Worm (Caenorhabditis elegans) whole organism, L4 larva: ENCODE results near the gene laat-1.

ENCODE experiments used
- F10B5.3 ChIP-seq: sonication (generic microtip); optimal IDR thresholded peaks from 2 replicates; lab custom pipeline; 2016; ENCODE audit warnings: mild to moderate bottlenecking, missing genetic modification characterization, missing compliant biosample characterization
- F26F4.8 ChIP-seq: fragments of 200-800 bp; sonication (Bioruptor generic); conservative IDR thresholded peaks from 2 replicates; pipeline ENCODE4 v1.3.6; 2022; ENCODE audit warnings: missing genetic modification characterization, missing compliant biosample characterization
- F37D6.2 ChIP-seq: sonication (generic microtip); optimal IDR thresholded peaks from 2 replicates; lab custom pipeline; 2016; ENCODE audit warnings: mild to moderate bottlenecking, missing genetic modification characterization, missing compliant biosample characterization
- F44E2.7 ChIP-seq: fragments of 200-800 bp; sonication (Bioruptor generic); IDR thresholded peaks from 2 replicates; pipeline ENCODE4 v2.1.2; 2022; ENCODE audit warnings: missing genetic modification characterization, missing compliant biosample characterization
- F49E8.2 ChIP-seq: sonication (generic microtip); optimal IDR thresholded peaks from 2 replicates; lab custom pipeline; 2016; ENCODE audit warnings: missing compliant biosample characterization, mild to moderate bottlenecking, missing genetic modification characterization, borderline replicate concordance
- R02D3.7 ChIP-seq: fragments of 150-350 bp; sonication (generic microtip); optimal IDR thresholded peaks from 3 replicates; lab custom pipeline; 2014; ENCODE audit warnings: missing biosample characterization, missing genetic modification characterization
- T20F7.1 ChIP-seq: fragments of 200-800 bp; sonication (Bioruptor generic); optimal IDR thresholded peaks from 2 replicates; lab custom pipeline; 2018; ENCODE audit warnings: mild to moderate bottlenecking, missing genetic modification characterization, missing compliant biosample characterization
- Y105C5A.15 ChIP-seq: fragments of 200-800 bp; sonication (Bioruptor generic); IDR thresholded peaks from 2 replicates; pipeline ENCODE4 v1.3.6; 2022; ENCODE audit warnings: missing genetic modification characterization, missing compliant biosample characterization
- Y5F2A.4 ChIP-seq: fragments of 200-800 bp; sonication (Bioruptor generic); optimal IDR thresholded peaks from 2 replicates; lab custom pipeline; 2018; ENCODE audit warnings: mild to moderate bottlenecking, missing genetic modification characterization, missing compliant biosample characterization
- ZK337.2 ChIP-seq: fragments of 200-800 bp; sonication (Bioruptor generic); IDR thresholded peaks from 2 replicates; pipeline ENCODE4 v1.3.6; 2022; ENCODE audit warnings: missing genetic modification reagents, missing genetic modification characterization, missing compliant biosample characterization
- aha-1 ChIP-seq: fragments of 150-350 bp; peaks from one replicate; lab custom pipeline; 2014; ENCODE audit warnings: missing biosample characterization, missing genetic modification characterization
- aly-2 ChIP-seq: sonication (generic microtip); optimal IDR thresholded peaks from 2 replicates; lab custom pipeline; 2018; ENCODE audit warnings: missing biosample characterization, missing genetic modification characterization
- arid-1 ChIP-seq: fragments of 200-800 bp; sonication (Bioruptor generic); conservative IDR thresholded peaks from 2 replicates; pipeline ENCODE4 v1.3.6; 2022; ENCODE audit warnings: missing genetic modification reagents, missing genetic modification characterization, missing compliant biosample characterization
- attf-4 ChIP-seq: sonication (generic microtip); optimal IDR thresholded peaks from 3 replicates; lab custom pipeline; 2017; ENCODE audit warnings: missing biosample characterization, missing genetic modification characterization
- ceh-20 ChIP-seq: fragments of 200-800 bp; sonication (Bioruptor generic); IDR thresholded peaks from 2 replicates; pipeline ENCODE4 v1.3.6; 2022; ENCODE audit warnings: missing genetic modification reagents, missing genetic modification characterization, missing compliant biosample characterization
- ceh-28 ChIP-seq: fragments of 150-350 bp; optimal IDR thresholded peaks from 2 replicates; lab custom pipeline; 2014; ENCODE audit warnings: missing biosample characterization, missing genetic modification reagents, missing genetic modification characterization
- daf-19 ChIP-seq: fragments of 200-800 bp; sonication (Bioruptor generic); conservative IDR thresholded peaks from 2 replicates; pipeline ENCODE4 v1.3.6; 2022; ENCODE audit warnings: missing genetic modification characterization, missing compliant biosample characterization
- daf-8 ChIP-seq: fragments of 200-800 bp; sonication (Bioruptor generic); IDR thresholded peaks from 2 replicates; pipeline ENCODE4 v1.3.6; 2022; ENCODE audit warnings: missing genetic modification characterization, missing compliant biosample characterization
- duxl-1 ChIP-seq: sonication (generic microtip); optimal IDR thresholded peaks from 2 replicates; lab custom pipeline; 2016; ENCODE audit warnings: mild to moderate bottlenecking, missing genetic modification characterization, moderate library complexity, missing compliant biosample characterization; ENCODE audit not compliant: poor library complexity
- egl-43 ChIP-seq: fragments of 200-800 bp; sonication (Bioruptor generic); IDR thresholded peaks from 2 replicates; pipeline ENCODE4 v1.3.6; 2022; ENCODE audit warnings: missing genetic modification reagents, missing genetic modification characterization, missing compliant biosample characterization
- fkh-10 ChIP-seq: fragments of 150-350 bp; optimal IDR thresholded peaks from 2 replicates; lab custom pipeline; 2014; ENCODE audit warnings: missing biosample characterization, missing genetic modification reagents, missing genetic modification characterization
- fos-1 ChIP-seq: fragments of 150-350 bp; optimal IDR thresholded peaks from 2 replicates; lab custom pipeline; 2014; ENCODE audit warnings: missing biosample characterization, missing genetic modification characterization
- gei-8 ChIP-seq: fragments of 200-800 bp; sonication (Bioruptor generic); optimal IDR thresholded peaks from 2 replicates; lab custom pipeline; 2018; ENCODE audit warnings: mild to moderate bottlenecking, missing genetic modification characterization, missing compliant biosample characterization
- jun-1 ChIP-seq: fragments of 150-350 bp; optimal IDR thresholded peaks from 2 replicates; lab custom pipeline; 2014; ENCODE audit warnings: missing biosample characterization, missing genetic modification reagents, missing genetic modification characterization
- lin-13 ChIP-seq: fragments of 150-350 bp; optimal IDR thresholded peaks from 2 replicates; lab custom pipeline; 2014; ENCODE audit warnings: missing biosample characterization, missing genetic modification reagents, missing genetic modification characterization
- lin-38 ChIP-seq: fragments of 200-800 bp; sonication (Bioruptor generic); IDR thresholded peaks from 2 replicates; pipeline ENCODE4 v1.3.6; 2022; ENCODE audit warnings: missing genetic modification reagents, missing genetic modification characterization, missing compliant biosample characterization
- lin-39 ChIP-seq: fragments of 150-350 bp; optimal IDR thresholded peaks from 2 replicates; lab custom pipeline; 2014; ENCODE audit warnings: missing biosample characterization, missing genetic modification reagents, missing genetic modification characterization
- lsy-2 ChIP-seq, 2 experiments: fragments of 150-350 bp in 1 of 2; sonication (generic microtip) in 1 of 2; optimal IDR thresholded peaks; 2 replicates each; lab custom pipeline; 2014 to 2017; ENCODE audit warnings: missing biosample characterization in 2 of 2, missing genetic modification characterization in 2 of 2
- mdl-1 ChIP-seq, 2 experiments: fragments of 150-350 bp in 1 of 2; sonication (generic microtip) in 1 of 2; optimal IDR thresholded peaks; 2 replicates each; lab custom pipeline; 2014 to 2017; ENCODE audit warnings: missing biosample characterization in 2 of 2, missing genetic modification characterization in 2 of 2
- mdt-29 ChIP-seq: fragments of 200-800 bp; sonication (Bioruptor generic); IDR thresholded peaks from 2 replicates; pipeline ENCODE4 v1.3.6; 2022; ENCODE audit warnings: missing genetic modification reagents, missing genetic modification characterization, missing compliant biosample characterization
- mep-1 ChIP-seq: fragments of 150-350 bp; sonication (generic microtip); optimal IDR thresholded peaks from 3 replicates; lab custom pipeline; 2014; ENCODE audit warnings: missing biosample characterization, missing genetic modification characterization
- mes-2 ChIP-seq: sonication (generic microtip); optimal IDR thresholded peaks from 2 replicates; lab custom pipeline; 2016; ENCODE audit warnings: missing genotype, mild to moderate bottlenecking, missing genetic modification characterization, missing compliant biosample characterization; ENCODE audit not compliant: poor library complexity, severe bottlenecking
- nhr-10 ChIP-seq: fragments of 150-350 bp; optimal IDR thresholded peaks from 2 replicates; lab custom pipeline; 2014; ENCODE audit warnings: missing biosample characterization, missing genetic modification characterization
- nhr-102 ChIP-seq: sonication (generic microtip); optimal IDR thresholded peaks from 2 replicates; lab custom pipeline; 2016; ENCODE audit warnings: mild to moderate bottlenecking, missing genetic modification characterization, moderate library complexity, missing compliant biosample characterization
- nhr-11 ChIP-seq: fragments of 150-350 bp; optimal IDR thresholded peaks from 2 replicates; lab custom pipeline; 2014; ENCODE audit warnings: missing biosample characterization, missing genetic modification characterization
- nhr-111 ChIP-seq: fragments of 200-800 bp; sonication (Bioruptor generic); optimal IDR thresholded peaks from 2 replicates; lab custom pipeline; 2018; ENCODE audit warnings: mild to moderate bottlenecking, missing genetic modification characterization, missing compliant biosample characterization
- nhr-237 ChIP-seq: sonication (generic microtip); optimal IDR thresholded peaks from 2 replicates; lab custom pipeline; 2017; ENCODE audit warnings: missing biosample characterization, missing genetic modification characterization
- nhr-25 ChIP-seq: sonication (generic microtip); optimal IDR thresholded peaks from 2 replicates; lab custom pipeline; 2017; ENCODE audit warnings: missing genetic modification characterization, mild to moderate bottlenecking, missing compliant biosample characterization, antibody characterized with exemption, moderate library complexity, borderline replicate concordance; ENCODE audit not compliant: insufficient read depth
- nhr-28 ChIP-seq: fragments of 150-350 bp; optimal IDR thresholded peaks from 2 replicates; lab custom pipeline; 2014; ENCODE audit warnings: missing biosample characterization, missing genetic modification characterization
- nhr-42 ChIP-seq: fragments of 200-800 bp; sonication (Bioruptor generic); IDR thresholded peaks from 2 replicates; pipeline ENCODE4 v1.3.6; 2022; ENCODE audit warnings: missing genetic modification characterization, missing compliant biosample characterization
- nhr-76 ChIP-seq: fragments of 150-350 bp; optimal IDR thresholded peaks from 2 replicates; lab custom pipeline; 2014; ENCODE audit warnings: missing biosample characterization, missing genetic modification characterization
- nhr-77 ChIP-seq: fragments of 150-350 bp; optimal IDR thresholded peaks from 2 replicates; lab custom pipeline; 2014; ENCODE audit warnings: missing biosample characterization, missing genetic modification characterization
- php-3 ChIP-seq: fragments of 200-800 bp; sonication (Bioruptor generic); IDR thresholded peaks from 2 replicates; pipeline ENCODE4 v1.3.6; 2022; ENCODE audit warnings: missing genetic modification reagents, missing genetic modification characterization, missing compliant biosample characterization
- set-16 ChIP-seq: fragments of 200-800 bp; sonication (Bioruptor generic); IDR thresholded peaks from 2 replicates; pipeline ENCODE4 v1.3.6; 2022; ENCODE audit warnings: missing genetic modification reagents, missing genetic modification characterization, missing compliant biosample characterization
- skn-1 ChIP-seq: fragments of 150-350 bp; optimal IDR thresholded peaks from 2 replicates; lab custom pipeline; 2014; ENCODE audit warnings: missing biosample characterization, missing genetic modification characterization
- tag-97 ChIP-seq: fragments of 200-800 bp; sonication (Bioruptor generic); IDR thresholded peaks from 2 replicates; pipeline ENCODE4 v1.3.6; 2022; ENCODE audit warnings: missing genetic modification characterization, missing compliant biosample characterization
- tra-1 ChIP-seq: fragments of 200-800 bp; sonication (Bioruptor generic); IDR thresholded peaks from 2 replicates; pipeline ENCODE4 v1.3.6; 2022; ENCODE audit warnings: missing genetic modification reagents, missing genetic modification characterization, missing compliant biosample characterization
- unc-130 ChIP-seq: sonication (generic microtip); optimal IDR thresholded peaks from 2 replicates; lab custom pipeline; 2016; ENCODE audit warnings: missing genetic modification reagents, missing genetic modification characterization, missing compliant biosample characterization
- zag-1 ChIP-seq: fragments of 150-350 bp; optimal IDR thresholded peaks from 2 replicates; lab custom pipeline; 2014; ENCODE audit warnings: missing biosample characterization, missing genetic modification characterization
- zfp-2 ChIP-seq: sonication (generic microtip); optimal IDR thresholded peaks from 2 replicates; lab custom pipeline; 2016; ENCODE audit warnings: mild to moderate bottlenecking, missing genetic modification characterization, missing compliant biosample characterization
- zfp-3 ChIP-seq: fragments of 200-800 bp; sonication (Bioruptor generic); conservative IDR thresholded peaks from 2 replicates; pipeline ENCODE4 v1.3.6; 2022; ENCODE audit warnings: missing genetic modification reagents, missing genetic modification characterization, missing compliant biosample characterization
- zip-2 ChIP-seq: fragments of 150-350 bp; optimal IDR thresholded peaks from 2 replicates; lab custom pipeline; 2014; ENCODE audit warnings: missing biosample characterization, missing genetic modification characterization

laat-1 gene

ce11 chrII:255124-255523, 17.5 kb upstream of the laat-1 start (continued):
- no peak for TF ChIP-seq fos-1 (tag; lab: Kevin White, UChicago)
- no peak for TF ChIP-seq Y5F2A.4 (GFP tag; lab: Kevin White, UChicago)
- TF ChIP-seq F44E2.7 (GFP tag; lab: Robert Waterston, UW): peak; percentile 88; the same call in 1 of the 2 replicates
- TF ChIP-seq lin-38 (GFP tag; lab: Robert Waterston, UW): peak; percentile 100
- peak; percentile 99 for TF ChIP-seq aha-1 (tag; lab: Kevin White, UChicago)
- peak; percentile 32 for TF ChIP-seq skn-1 (tag; lab: Kevin White, UChicago)
- peak; percentile 94 for TF ChIP-seq nhr-77 (tag; lab: Kevin White, UChicago)
- peak; percentile 77 for TF ChIP-seq php-3 (GFP tag; lab: Robert Waterston, UW)
- no peak for TF ChIP-seq lin-39 (tag; lab: Kevin White, UChicago)
- TF ChIP-seq attf-4 (tag; lab: Kevin White, UChicago): no peak
- TF ChIP-seq lin-13 (GFP tag; lab: Kevin White, UChicago): peak; percentile 96
- TF ChIP-seq mes-2: peak; percentile 99
- TF ChIP-seq arid-1: peak; percentile 96
- peak; percentile 56 for TF ChIP-seq zip-2 (tag; lab: Kevin White, UChicago)
- TF ChIP-seq F37D6.2: peak; percentile 84
- peak; percentile 29; the same call in 1 of the 2 replicates for TF ChIP-seq set-16 (GFP tag; lab: Robert Waterston, UW)
- TF ChIP-seq zfp-2 (tag; lab: Kevin White, UChicago): peak; percentile 68
- peak; percentile 75; the same call in 1 of the 2 replicates for TF ChIP-seq daf-19 (GFP tag; lab: Robert Waterston, UW)
- TF ChIP-seq jun-1 (tag; lab: Kevin White, UChicago): peak; percentile 89
- peak; percentile 87 for TF ChIP-seq nhr-42 (GFP tag; lab: Robert Waterston, UW)
- peak; percentile 98 for TF ChIP-seq mep-1 (tag; lab: Kevin White, UChicago)
- TF ChIP-seq F10B5.3: peak; percentile 72
- TF ChIP-seq gei-8 (GFP tag; lab: Kevin White, UChicago): no peak
- TF ChIP-seq tag-97: no peak
- no peak for TF ChIP-seq aly-2 (tag; lab: Kevin White, UChicago)
- peak; percentile 92 for TF ChIP-seq nhr-28 (tag; lab: Kevin White, UChicago)
- TF ChIP-seq R02D3.7 (tag; lab: Kevin White, UChicago): no peak
- TF ChIP-seq ceh-28: peak; percentile 78
- peak; percentile 95 for TF ChIP-seq fkh-10 (GFP tag; lab: Kevin White, UChicago)
- peak; percentile 92 for TF ChIP-seq unc-130 (GFP tag; lab: Kevin White, UChicago)
- peak; percentile 81 for TF ChIP-seq tra-1 (GFP tag; lab: Robert Waterston, UW)
- TF ChIP-seq zfp-3: peak; percentile 89
- TF ChIP-seq F49E8.2 (tag; lab: Kevin White, UChicago): peak; percentile 84
- peak; percentile 57 for TF ChIP-seq nhr-10
- TF ChIP-seq nhr-11 (tag; lab: Kevin White, UChicago): peak; percentile 90
- TF ChIP-seq mdt-29: peak; percentile 46; the same call in 1 of the 2 replicates
- TF ChIP-seq nhr-25 (tag; lab: Kevin White, UChicago): peak; percentile 92
- TF ChIP-seq lsy-2 (tag; optimal IDR thresholded peaks at IDR 0.05; lab: Kevin White, UChicago): peak; percentile 70 to 95
- no peak for TF ChIP-seq T20F7.1 (GFP tag; lab: Kevin White, UChicago)
- TF ChIP-seq mdl-1 (tag; optimal IDR thresholded peaks at IDR 0.05; lab: Kevin White, UChicago): peak; percentile 28 to 77
- peak; percentile 50 for TF ChIP-seq zag-1 (tag; lab: Kevin White, UChicago)
- TF ChIP-seq nhr-76 (tag; lab: Kevin White, UChicago): no peak
- TF ChIP-seq Y105C5A.15 (GFP tag; lab: Robert Waterston, UW): no peak
- peak; percentile 62 for TF ChIP-seq nhr-237 (tag; lab: Kevin White, UChicago)
- no peak for TF ChIP-seq ZK337.2 (GFP tag; lab: Robert Waterston, UW)
- TF ChIP-seq duxl-1 (tag; lab: Kevin White, UChicago): peak; percentile 94
- peak; percentile 91 for TF ChIP-seq nhr-102
- no peak for TF ChIP-seq nhr-111 (GFP tag; lab: Kevin White, UChicago)
- TF ChIP-seq F26F4.8: no peak
- peak; percentile 77 for TF ChIP-seq egl-43 (GFP tag; lab: Robert Waterston, UW)
- peak; percentile 89 for TF ChIP-seq ceh-20 (GFP tag; lab: Robert Waterston, UW)
- no peak for TF ChIP-seq daf-8 (GFP tag; lab: Robert Waterston, UW)
